Fruit fly (Drosophila melanogaster): ENCODE data around the gene Cpr64Aa.

Gene Cpr64Aa

dm6 chr3L:4230357-4230901 is 21.5 kb upstream of the Cpr64Aa start (continued):
- peak; percentile 92 for TF ChIP-seq bab2 (GFP tag; optimal IDR thresholded peaks at IDR 0.05)
- TF ChIP-seq Neu2 (GFP tag; optimal IDR thresholded peaks at IDR 0.05; ENCODE audit: borderline replicate concordance) = peak; percentile 93
- peak; percentile 83 for TF ChIP-seq Max (GFP tag; optimal IDR thresholded peaks at IDR 0.05)
- TF ChIP-seq CG17912 (GFP tag; optimal IDR thresholded peaks at IDR 0.05) = peak; percentile 35
- peak; percentile 58 for TF ChIP-seq CG3281 (GFP tag; optimal IDR thresholded peaks at IDR 0.05)
- TF ChIP-seq HLH4C (GFP tag; IDR thresholded peaks at IDR 0.05; ENCODE audit: partially characterized antibody) = no peak
- peak; percentile 99 for TF ChIP-seq CG15696 (tag; optimal IDR thresholded peaks at IDR 0.05)
- peak; percentile 95 for TF ChIP-seq Chrac-16 (GFP tag; optimal IDR thresholded peaks at IDR 0.05)
- peak; percentile 99 for TF ChIP-seq Ets65A (GFP tag)
- TF ChIP-seq CG17186 (GFP tag; optimal IDR thresholded peaks at IDR 0.05) = peak; percentile 79
- TF ChIP-seq CG13775 (GFP tag; optimal IDR thresholded peaks at IDR 0.05) = peak; percentile 92
- TF ChIP-seq gem (tag; optimal IDR thresholded peaks at IDR 0.05) = peak; percentile 96
- no peak for TF ChIP-seq schlank (tag; optimal IDR thresholded peaks at IDR 0.05)
- TF ChIP-seq HmgD (GFP tag; optimal IDR thresholded peaks at IDR 0.05) = peak; percentile 84
- peak; percentile 82 for TF ChIP-seq CG10543 (GFP tag; optimal IDR thresholded peaks at IDR 0.05)
- TF ChIP-seq CG1792 (GFP tag; optimal IDR thresholded peaks at IDR 0.05) = peak; percentile 77
- peak; percentile 95 for TF ChIP-seq Hsf (GFP tag; optimal IDR thresholded peaks at IDR 0.05)
- TF ChIP-seq Asciz (GFP tag; optimal IDR thresholded peaks at IDR 0.05) = peak; percentile 92
- peak; percentile 21; the same call in 1 of the 2 replicates for TF ChIP-seq CG32532 (GFP tag; IDR thresholded peaks at IDR 0.05)
- TF ChIP-seq CG9876 (GFP tag; optimal IDR thresholded peaks at IDR 0.05) = peak; percentile 77
- TF ChIP-seq en (GFP tag; optimal IDR thresholded peaks at IDR 0.05) = peak; percentile 89
- TF ChIP-seq Lhr (GFP tag; optimal IDR thresholded peaks at IDR 0.05) = peak; percentile 89
- peak; percentile 87 for TF ChIP-seq Elba2 (GFP tag; optimal IDR thresholded peaks at IDR 0.05)
- TF ChIP-seq tna (GFP tag; IDR thresholded peaks at IDR 0.05; ENCODE audit: partially characterized antibody) = no peak
- TF ChIP-seq HLHmδ (GFP tag; optimal IDR thresholded peaks at IDR 0.05) = peak; percentile 11
- peak; percentile 92 for TF ChIP-seq org-1 (GFP tag; optimal IDR thresholded peaks at IDR 0.05)
- TF ChIP-seq gt (GFP tag; IDR thresholded peaks at IDR 0.05) = peak; percentile 84
- peak; percentile 76; the same call in 1 of the 2 replicates for TF ChIP-seq Awh (GFP tag; IDR thresholded peaks at IDR 0.05)
- no peak for TF ChIP-seq ash1 (GFP tag; optimal IDR thresholded peaks at IDR 0.05)
- peak; percentile 98 for TF ChIP-seq CG9727 (GFP tag; optimal IDR thresholded peaks at IDR 0.05)
- TF ChIP-seq ro (GFP tag; IDR thresholded peaks at IDR 0.05) = peak; percentile 75; the same call in 1 of the 2 replicates
- no peak for TF ChIP-seq cas (GFP tag; IDR thresholded peaks at IDR 0.05)
- peak; percentile 62 for TF ChIP-seq Sry-β (GFP tag; optimal IDR thresholded peaks at IDR 0.05)
- TF ChIP-seq BtbVII (GFP tag; optimal IDR thresholded peaks at IDR 0.05) = peak; percentile 79
- peak; percentile 91 for TF ChIP-seq grau (tag; optimal IDR thresholded peaks at IDR 0.05)
- peak; percentile 93 for TF ChIP-seq Ptx1 (GFP tag; IDR thresholded peaks at IDR 0.05)
- peak; percentile 93 for TF ChIP-seq Mad (GFP tag; optimal IDR thresholded peaks at IDR 0.05)
- TF ChIP-seq Eip74EF (GFP tag; optimal IDR thresholded peaks at IDR 0.05) = peak in 1 of 2 experiments; percentile 94
- peak; percentile 89 for TF ChIP-seq Antp (GFP tag; optimal IDR thresholded peaks at IDR 0.05)
- TF ChIP-seq Hr51 (GFP tag; optimal IDR thresholded peaks at IDR 0.05) = peak; percentile 92 to 93
- TF ChIP-seq Mes4 (GFP tag; optimal IDR thresholded peaks at IDR 0.05) = peak; percentile 95
- peak; percentile 54 for TF ChIP-seq fd3F (GFP tag; optimal IDR thresholded peaks at IDR 0.05)
- TF ChIP-seq gro (GFP tag; optimal IDR thresholded peaks at IDR 0.05) = no peak
- TF ChIP-seq hbn (GFP tag; IDR thresholded peaks at IDR 0.05; ENCODE audit: partially characterized antibody) = no peak
- TF ChIP-seq Hand (GFP tag; optimal IDR thresholded peaks at IDR 0.05) = peak; percentile 57
- no peak for TF ChIP-seq GATAe (GFP tag; conservative IDR thresholded peaks at IDR 0.05)
- peak; percentile 87 for TF ChIP-seq kah (GFP tag; optimal IDR thresholded peaks at IDR 0.05)
- TF ChIP-seq Nf-YB (GFP tag; optimal IDR thresholded peaks at IDR 0.05) = peak; percentile 82
- peak; percentile 93 for TF ChIP-seq vvl (GFP tag; IDR thresholded peaks at IDR 0.05)

Data from whole organism, embryonic.